Worm (Caenorhabditis elegans) whole organism, L4 larva: ENCODE measurements around the gene C14B1.8.
A peak's percentile ranks its signal among the peaks of the same experiment; 100 is the strongest.

Experiments used
- F49E8.2 ChIP-seq: sonication (generic microtip); optimal IDR thresholded peaks from 2 replicates; lab custom pipeline; 2016; ENCODE audit warnings: missing compliant biosample characterization, mild to moderate bottlenecking, missing genetic modification characterization, borderline replicate concordance
- T26A8.4 ChIP-seq: fragments of 200-800 bp; sonication (Bioruptor generic); IDR thresholded peaks from 2 replicates; pipeline ENCODE4 v1.3.6; 2022; ENCODE audit warnings: missing genetic modification characterization, missing compliant biosample characterization
- Y48G9A.11 ChIP-seq: fragments of 200-800 bp; sonication (Bioruptor generic); IDR thresholded peaks from 2 replicates; pipeline ENCODE4 v1.3.6; 2022; ENCODE audit warnings: missing genetic modification reagents, missing genetic modification characterization, missing compliant biosample characterization
- Y5F2A.4 ChIP-seq: fragments of 200-800 bp; sonication (Bioruptor generic); optimal IDR thresholded peaks from 2 replicates; lab custom pipeline; 2018; ENCODE audit warnings: mild to moderate bottlenecking, missing genetic modification characterization, missing compliant biosample characterization
- Y75B8A.6 ChIP-seq: fragments of 200-800 bp; sonication (Bioruptor generic); IDR thresholded peaks from 2 replicates; pipeline ENCODE4 v1.3.6; 2022; ENCODE audit warnings: missing genetic modification reagents, missing genetic modification characterization, missing compliant biosample characterization
- aly-2 ChIP-seq: sonication (generic microtip); optimal IDR thresholded peaks from 2 replicates; lab custom pipeline; 2018; ENCODE audit warnings: missing biosample characterization, missing genetic modification characterization
- ama-1 ChIP-seq: fragments of 150-350 bp; optimal IDR thresholded peaks from 2 replicates; lab custom pipeline; 2014; ENCODE audit warnings: inconsistent platforms, mixed read lengths
- attf-4 ChIP-seq: sonication (generic microtip); optimal IDR thresholded peaks from 3 replicates; lab custom pipeline; 2017; ENCODE audit warnings: missing biosample characterization, missing genetic modification characterization
- ceh-32 ChIP-seq: sonication (generic microtip); optimal IDR thresholded peaks from 2 replicates; lab custom pipeline; 2016; ENCODE audit warnings: mild to moderate bottlenecking, missing genetic modification characterization, missing compliant biosample characterization; ENCODE audit not compliant: poor library complexity
- ceh-44 ChIP-seq: fragments of 200-800 bp; sonication (Bioruptor generic); IDR thresholded peaks from 2 replicates; pipeline ENCODE4 v1.3.6; 2022; ENCODE audit warnings: missing genetic modification reagents, missing genetic modification characterization, missing compliant biosample characterization
- ceh-62 ChIP-seq: sonication (generic microtip); optimal IDR thresholded peaks from 2 replicates; lab custom pipeline; 2017; ENCODE audit warnings: missing biosample characterization, missing genetic modification characterization
- ces-1 ChIP-seq: fragments of 150-350 bp; sonication (generic microtip); optimal IDR thresholded peaks from 4 replicates; lab custom pipeline; 2014; ENCODE audit warnings: missing biosample characterization, missing genetic modification reagents, missing genetic modification characterization
- ctbp-1 ChIP-seq: fragments of 200-800 bp; sonication (Bioruptor generic); IDR thresholded peaks from 2 replicates; pipeline ENCODE4 v1.3.6; 2022; ENCODE audit warnings: missing genetic modification reagents, missing genetic modification characterization, missing compliant biosample characterization
- daf-16 ChIP-seq, 3 experiments: sonication (generic microtip); optimal IDR thresholded peaks; 2 replicates each; lab custom pipeline; 2016 to 2017; ENCODE audit warnings: missing genetic modification characterization in 3 of 3, missing genetic modification reagents in 3 of 3, mild to moderate bottlenecking in 2 of 3, missing compliant biosample characterization in 2 of 3, missing biosample characterization in 1 of 3, moderate library complexity in 1 of 3
- daf-8 ChIP-seq: fragments of 200-800 bp; sonication (Bioruptor generic); IDR thresholded peaks from 2 replicates; pipeline ENCODE4 v1.3.6; 2022; ENCODE audit warnings: missing genetic modification characterization, missing compliant biosample characterization
- dpl-1 ChIP-seq: fragments of 150-350 bp; optimal IDR thresholded peaks from 2 replicates; lab custom pipeline; 2014; ENCODE audit warnings: missing biosample characterization, missing genetic modification reagents, missing genetic modification characterization
- duxl-1 ChIP-seq: sonication (generic microtip); optimal IDR thresholded peaks from 2 replicates; lab custom pipeline; 2016; ENCODE audit warnings: mild to moderate bottlenecking, missing genetic modification characterization, moderate library complexity, missing compliant biosample characterization; ENCODE audit not compliant: poor library complexity
- dve-1 ChIP-seq: sonication (generic microtip); optimal IDR thresholded peaks from 2 replicates; lab custom pipeline; 2017; ENCODE audit warnings: antibody characterized with exemption, mild to moderate bottlenecking, missing genetic modification characterization, missing compliant biosample characterization; ENCODE audit not compliant: insufficient read depth
- fkh-10 ChIP-seq: fragments of 150-350 bp; optimal IDR thresholded peaks from 2 replicates; lab custom pipeline; 2014; ENCODE audit warnings: missing biosample characterization, missing genetic modification reagents, missing genetic modification characterization
- fos-1 ChIP-seq: fragments of 150-350 bp; optimal IDR thresholded peaks from 2 replicates; lab custom pipeline; 2014; ENCODE audit warnings: missing biosample characterization, missing genetic modification characterization
- hlh-11 ChIP-seq: fragments of 200-800 bp; sonication (Bioruptor generic); optimal IDR thresholded peaks from 2 replicates; lab custom pipeline; 2018; ENCODE audit warnings: mild to moderate bottlenecking, missing genetic modification characterization, missing compliant biosample characterization
- hlh-30 ChIP-seq: sonication (generic microtip); optimal IDR thresholded peaks from 2 replicates; lab custom pipeline; 2017; ENCODE audit warnings: antibody characterized with exemption, mild to moderate bottlenecking, missing genetic modification characterization, missing compliant biosample characterization; ENCODE audit not compliant: insufficient read depth
- lim-7 ChIP-seq: fragments of 200-800 bp; sonication (Bioruptor generic); IDR thresholded peaks from 2 replicates; pipeline ENCODE4 v1.3.6; 2022; ENCODE audit warnings: missing genetic modification characterization, missing compliant biosample characterization
- lin-1 ChIP-seq: fragments of 200-800 bp; sonication (Bioruptor generic); IDR thresholded peaks from 2 replicates; pipeline ENCODE4 v1.3.6; 2022; ENCODE audit warnings: missing genetic modification reagents, missing genetic modification characterization, missing compliant biosample characterization
- lin-15B ChIP-seq: fragments of 150-350 bp; sonication (generic microtip); optimal IDR thresholded peaks from 3 replicates; lab custom pipeline; 2014; ENCODE audit warnings: missing biosample characterization, missing genetic modification characterization
- lin-29 ChIP-seq: fragments of 200-800 bp; sonication (Bioruptor generic); IDR thresholded peaks from 2 replicates; pipeline ENCODE4 v1.3.6; 2022; ENCODE audit warnings: missing genetic modification reagents, missing genetic modification characterization, missing compliant biosample characterization
- lin-38 ChIP-seq: fragments of 200-800 bp; sonication (Bioruptor generic); IDR thresholded peaks from 2 replicates; pipeline ENCODE4 v1.3.6; 2022; ENCODE audit warnings: missing genetic modification reagents, missing genetic modification characterization, missing compliant biosample characterization
- lsy-2 ChIP-seq, 2 experiments: fragments of 150-350 bp in 1 of 2; sonication (generic microtip) in 1 of 2; optimal IDR thresholded peaks; 2 replicates each; lab custom pipeline; 2014 to 2017; ENCODE audit warnings: missing biosample characterization in 2 of 2, missing genetic modification characterization in 2 of 2
- madf-9 ChIP-seq: fragments of 200-800 bp; sonication (Bioruptor generic); conservative IDR thresholded peaks from 2 replicates; pipeline ENCODE4 v1.3.6; 2022; ENCODE audit warnings: missing genetic modification reagents, missing genetic modification characterization, missing compliant biosample characterization
- mep-1 ChIP-seq: fragments of 150-350 bp; sonication (generic microtip); optimal IDR thresholded peaks from 3 replicates; lab custom pipeline; 2014; ENCODE audit warnings: missing biosample characterization, missing genetic modification characterization
- mes-2 ChIP-seq: sonication (generic microtip); optimal IDR thresholded peaks from 2 replicates; lab custom pipeline; 2016; ENCODE audit warnings: missing genotype, mild to moderate bottlenecking, missing genetic modification characterization, missing compliant biosample characterization; ENCODE audit not compliant: poor library complexity, severe bottlenecking
- mxl-3 ChIP-seq: fragments of 200-800 bp; sonication (Bioruptor generic); optimal IDR thresholded peaks from 2 replicates; lab custom pipeline; 2018; ENCODE audit warnings: mild to moderate bottlenecking, missing genetic modification characterization, missing compliant biosample characterization
- nhr-102 ChIP-seq: sonication (generic microtip); optimal IDR thresholded peaks from 2 replicates; lab custom pipeline; 2016; ENCODE audit warnings: mild to moderate bottlenecking, missing genetic modification characterization, moderate library complexity, missing compliant biosample characterization
- nhr-48 ChIP-seq: sonication (generic microtip); optimal IDR thresholded peaks from 2 replicates; lab custom pipeline; 2016; ENCODE audit warnings: mild to moderate bottlenecking, missing genetic modification characterization, missing compliant biosample characterization
- php-3 ChIP-seq: fragments of 200-800 bp; sonication (Bioruptor generic); IDR thresholded peaks from 2 replicates; pipeline ENCODE4 v1.3.6; 2022; ENCODE audit warnings: missing genetic modification reagents, missing genetic modification characterization, missing compliant biosample characterization
- saeg-2 ChIP-seq: fragments of 200-800 bp; sonication (Bioruptor generic); IDR thresholded peaks from 2 replicates; pipeline ENCODE4 v1.3.6; 2022; ENCODE audit warnings: missing genetic modification reagents, missing genetic modification characterization, missing compliant biosample characterization
- sdz-12 ChIP-seq: fragments of 200-800 bp; sonication (Bioruptor generic); optimal IDR thresholded peaks from 2 replicates; lab custom pipeline; 2018; ENCODE audit warnings: mild to moderate bottlenecking, missing genetic modification characterization, missing compliant biosample characterization
- skn-1 ChIP-seq: fragments of 150-350 bp; optimal IDR thresholded peaks from 2 replicates; lab custom pipeline; 2014; ENCODE audit warnings: missing biosample characterization, missing genetic modification characterization
- spr-1 ChIP-seq: sonication (generic microtip); optimal IDR thresholded peaks from 2 replicates; lab custom pipeline; 2016; ENCODE audit warnings: mild to moderate bottlenecking, missing genetic modification characterization, missing compliant biosample characterization
- vab-7 ChIP-seq: fragments of 200-800 bp; sonication (Bioruptor generic); IDR thresholded peaks from 2 replicates; pipeline ENCODE4 v1.3.6; 2022; ENCODE audit warnings: missing genetic modification reagents, missing genetic modification characterization, missing compliant biosample characterization
- zag-1 ChIP-seq: fragments of 150-350 bp; optimal IDR thresholded peaks from 2 replicates; lab custom pipeline; 2014; ENCODE audit warnings: missing biosample characterization, missing genetic modification characterization
- zfp-2 ChIP-seq: sonication (generic microtip); optimal IDR thresholded peaks from 2 replicates; lab custom pipeline; 2016; ENCODE audit warnings: mild to moderate bottlenecking, missing genetic modification characterization, missing compliant biosample characterization
- zfp-3 ChIP-seq: fragments of 200-800 bp; sonication (Bioruptor generic); conservative IDR thresholded peaks from 2 replicates; pipeline ENCODE4 v1.3.6; 2022; ENCODE audit warnings: missing genetic modification reagents, missing genetic modification characterization, missing compliant biosample characterization
- zip-11 ChIP-seq: fragments of 200-800 bp; sonication (Bioruptor generic); IDR thresholded peaks from 2 replicates; pipeline ENCODE4 v1.3.6; 2022; ENCODE audit warnings: missing genetic modification characterization, missing compliant biosample characterization
- zip-2 ChIP-seq: fragments of 150-350 bp; optimal IDR thresholded peaks from 2 replicates; lab custom pipeline; 2014; ENCODE audit warnings: missing biosample characterization, missing genetic modification characterization
- ztf-11 ChIP-seq: fragments of 150-350 bp; optimal IDR thresholded peaks from 2 replicates; lab custom pipeline; 2014; ENCODE audit warnings: missing biosample characterization, missing genetic modification characterization
- ztf-7 ChIP-seq: fragments of 150-350 bp; optimal IDR thresholded peaks from 2 replicates; lab custom pipeline; 2014; ENCODE audit warnings: missing biosample characterization, missing genetic modification characterization

C14B1.8 gene

DNA sequence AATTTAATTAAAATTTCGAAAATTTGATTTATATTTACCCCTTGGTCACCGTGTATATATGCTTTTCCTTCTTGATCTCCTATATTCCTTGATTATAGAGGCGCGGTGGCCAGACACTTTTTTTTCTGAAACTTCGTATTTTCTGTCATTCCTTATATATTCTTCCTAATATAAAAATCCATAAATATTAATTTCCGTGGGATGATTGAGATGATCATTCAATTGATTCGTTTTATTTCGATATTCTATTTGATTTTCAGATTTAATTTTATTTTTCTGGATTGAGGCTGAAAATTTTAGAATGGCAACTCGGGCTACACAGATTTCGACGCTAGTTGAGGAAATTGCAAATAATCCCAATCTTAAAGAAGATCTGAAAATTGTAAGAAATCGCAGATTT, 12.9 kb downstream of the C14B1.8 start, which contains the start of gene dph-1:
Gene dph-1, plus strand, starts transcription at position 301 of the 400 bp plus-strand sequence.
- no peak for TF ChIP-seq attf-4 (tag; lab: Kevin White, UChicago)
- no peak for TF ChIP-seq php-3
- no peak for TF ChIP-seq zip-2 (tag; lab: Kevin White, UChicago)
- TF ChIP-seq lin-29 (GFP tag; lab: Robert Waterston, UW), result no peak
- TF ChIP-seq hlh-11, result no peak
- no peak for TF ChIP-seq ztf-11
- TF ChIP-seq, all 104 proteins: peak for 0

DNA sequence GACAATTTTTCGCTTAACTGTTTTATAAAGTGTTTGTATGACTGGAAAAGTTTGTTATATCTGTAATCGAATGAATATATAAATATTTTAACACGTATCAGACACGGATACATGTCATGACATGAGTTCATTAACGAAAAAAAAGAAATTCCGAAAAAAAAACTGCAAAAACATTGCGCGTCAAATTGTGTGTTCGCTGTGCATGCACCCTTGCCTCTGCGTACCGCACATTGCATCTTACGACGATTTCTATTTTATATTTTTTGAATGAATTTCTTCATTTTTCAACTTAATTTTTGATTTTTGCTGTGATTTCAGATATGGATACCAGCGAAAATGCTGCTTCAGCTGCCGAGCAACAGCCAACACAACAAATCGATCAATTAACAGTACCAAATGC, 14.5 kb downstream of the C14B1.8 start, which contains the start of gene wdr-5.1:
Gene wdr-5.1, plus strand, starts transcription at position 319 of the 400 bp plus-strand sequence.
- TF ChIP-seq mep-1 (tag; lab: Kevin White, UChicago), result peak; percentile 46
- no peak for TF ChIP-seq T26A8.4 (GFP tag; lab: Robert Waterston, UW)
- TF ChIP-seq ctbp-1 (GFP tag; lab: Robert Waterston, UW), result no peak
- TF ChIP-seq hlh-30, result peak; percentile 16
- TF ChIP-seq duxl-1, result peak; percentile 38
- TF ChIP-seq mes-2 (tag; lab: Kevin White, UChicago), result peak; percentile 57
- TF ChIP-seq lim-7, result no peak
- TF ChIP-seq dpl-1, result peak; percentile 25
- TF ChIP-seq dve-1 (tag; lab: Kevin White, UChicago), result peak; percentile 23
- peak in 1 of 2 experiments; percentile 80 for TF ChIP-seq lsy-2 (tag; optimal IDR thresholded peaks at IDR 0.05; lab: Kevin White, UChicago)
- TF ChIP-seq lin-38 (GFP tag; lab: Robert Waterston, UW), result peak; percentile 47
- no peak for TF ChIP-seq daf-16 (GFP tag; optimal IDR thresholded peaks at IDR 0.05; lab: Kevin White, UChicago)
- TF ChIP-seq daf-16 (tag; optimal IDR thresholded peaks at IDR 0.05; lab: Kevin White, UChicago), result peak; percentile 13
- TF ChIP-seq, all 104 proteins: peak for 9

ce11 chrIII:3703397-3703796, 16.1 kb downstream of the C14B1.8 start, which contains the start of gene C14B1.3:
C14B1.3 (plus strand) TSS chrIII:3703564.
- TF ChIP-seq daf-16 (GFP tag; optimal IDR thresholded peaks at IDR 0.05; lab: Kevin White, UChicago) (no peak), daf-16 (tag; optimal IDR thresholded peaks at IDR 0.05; lab: Kevin White, UChicago) (peak; percentile 11), ceh-62 (no peak), Y48G9A.11 (GFP tag; lab: Robert Waterston, UW) (no peak), madf-9 (no peak), F49E8.2 (no peak), lin-1 (GFP tag; lab: Robert Waterston, UW) (no peak), zip-11 (GFP tag; lab: Robert Waterston, UW) (no peak), Y75B8A.6 (no peak), ceh-32 (no peak), nhr-102 (tag; lab: Kevin White, UChicago) (no peak), Y5F2A.4 (GFP tag; lab: Kevin White, UChicago) (no peak), fkh-10 (no peak), saeg-2 (GFP tag; lab: Robert Waterston, UW) (no peak), ama-1 (lab: Kevin White, UChicago) (no peak), hlh-30 (peak; percentile 93), mes-2 (tag; lab: Kevin White, UChicago) (peak; percentile 65), vab-7 (GFP tag; lab: Robert Waterston, UW) (no peak), sdz-12 (GFP tag; lab: Kevin White, UChicago) (no peak), skn-1 (no peak), ztf-7 (tag; lab: Kevin White, UChicago) (peak; percentile 3), mep-1 (tag; lab: Kevin White, UChicago) (peak; percentile 65), lin-15B (no peak), nhr-48 (no peak), spr-1 (no peak), mxl-3 (GFP tag; lab: Kevin White, UChicago) (no peak), ces-1 (GFP tag; lab: Kevin White, UChicago) (no peak), zfp-3 (GFP tag; lab: Robert Waterston, UW) (no peak), zfp-2 (tag; lab: Kevin White, UChicago) (no peak), hlh-11 (peak; percentile 35), ceh-44 (GFP tag; lab: Robert Waterston, UW) (no peak), daf-8 (GFP tag; lab: Robert Waterston, UW) (no peak), dve-1 (tag; lab: Kevin White, UChicago) (peak; percentile 76), fos-1 (tag; lab: Kevin White, UChicago) (no peak), aly-2 (tag; lab: Kevin White, UChicago) (no peak), zag-1 (no peak)
